Worm (Caenorhabditis elegans) whole organism, L3 larva: ENCODE measurements around the gene Y38H6C.15.

Experiments
- R02D3.7 ChIP-seq: fragments of 150-350 bp; optimal IDR thresholded peaks from 2 replicates; lab custom pipeline; 2014; ENCODE audit warnings: missing biosample characterization, missing genetic modification characterization
- ZK546.5 ChIP-seq: sonication (generic microtip); optimal IDR thresholded peaks from 2 replicates; lab custom pipeline; 2017; ENCODE audit warnings: missing biosample characterization, missing genetic modification characterization
- aly-2 ChIP-seq: fragments of 150-350 bp; optimal IDR thresholded peaks from 2 replicates; lab custom pipeline; 2014; ENCODE audit warnings: missing biosample characterization, missing genetic modification characterization
- ceh-16 ChIP-seq: sonication (generic microtip); optimal IDR thresholded peaks from 2 replicates; lab custom pipeline; 2017; ENCODE audit warnings: missing biosample characterization, missing genetic modification characterization
- ceh-28 ChIP-seq: fragments of 150-350 bp; optimal IDR thresholded peaks from 2 replicates; lab custom pipeline; 2014; ENCODE audit warnings: missing biosample characterization, missing genetic modification reagents, missing genetic modification characterization
- ceh-9 ChIP-seq: sonication (generic microtip); optimal IDR thresholded peaks from 2 replicates; lab custom pipeline; 2018; ENCODE audit warnings: missing biosample characterization, missing genetic modification characterization
- daf-12 ChIP-seq: fragments of 150-350 bp; optimal IDR thresholded peaks from 2 replicates; lab custom pipeline; 2014; ENCODE audit warnings: missing biosample characterization, missing genetic modification reagents, missing genetic modification characterization
- egl-27 ChIP-seq: sonication (generic microtip); optimal IDR thresholded peaks from 4 replicates; lab custom pipeline; 2017; ENCODE audit warnings: missing biosample characterization, missing genetic modification reagents, missing genetic modification characterization
- egl-5 ChIP-seq: fragments of 150-350 bp; optimal IDR thresholded peaks from 2 replicates; lab custom pipeline; 2017; ENCODE audit warnings: missing biosample characterization, missing genetic modification reagents, missing genetic modification characterization, inconsistent platforms
- elt-1 ChIP-seq: fragments of 150-350 bp; optimal IDR thresholded peaks from 2 replicates; lab custom pipeline; 2014; ENCODE audit warnings: missing biosample characterization, missing genetic modification characterization
- elt-2 ChIP-seq: sonication (generic microtip); optimal IDR thresholded peaks from 2 replicates; lab custom pipeline; 2016; ENCODE audit warnings: missing genetic modification reagents, mild to moderate bottlenecking, missing genetic modification characterization, missing compliant biosample characterization
- eor-1 ChIP-seq, 2 experiments: fragments of 150-350 bp; optimal IDR thresholded peaks; 2 replicates each; lab custom pipeline; 2014 to 2018; ENCODE audit warnings: missing biosample characterization in 2 of 2, missing genetic modification characterization in 2 of 2
- fkh-10 ChIP-seq: sonication (generic microtip); optimal IDR thresholded peaks from 2 replicates; lab custom pipeline; 2017; ENCODE audit warnings: missing biosample characterization, missing genetic modification reagents, missing genetic modification characterization
- fkh-2 ChIP-seq: fragments of 150-350 bp; optimal IDR thresholded peaks from 2 replicates; lab custom pipeline; 2014; ENCODE audit warnings: missing biosample characterization, missing genetic modification reagents, missing genetic modification characterization
- fos-1 ChIP-seq: fragments of 150-350 bp; optimal IDR thresholded peaks from 2 replicates; lab custom pipeline; 2014; ENCODE audit warnings: missing biosample characterization, missing genetic modification characterization
- hmg-11 ChIP-seq: sonication (generic microtip); optimal IDR thresholded peaks from 2 replicates; lab custom pipeline; 2016; ENCODE audit warnings: missing genetic modification characterization, missing compliant biosample characterization
- jun-1 ChIP-seq: fragments of 150-350 bp; optimal IDR thresholded peaks from 2 replicates; lab custom pipeline; 2014; ENCODE audit warnings: missing biosample characterization, missing genetic modification reagents, missing genetic modification characterization
- lin-15B ChIP-seq: fragments of 150-350 bp; optimal IDR thresholded peaks from 2 replicates; lab custom pipeline; 2014; ENCODE audit warnings: missing biosample characterization, missing genetic modification characterization
- lin-39 ChIP-seq: fragments of 150-350 bp; optimal IDR thresholded peaks from 2 replicates; lab custom pipeline; 2018; ENCODE audit warnings: missing biosample characterization, missing genetic modification reagents, missing genetic modification characterization
- lsy-12 ChIP-seq: sonication (generic microtip); optimal IDR thresholded peaks from 2 replicates; lab custom pipeline; 2016; ENCODE audit warnings: mild to moderate bottlenecking, missing genetic modification characterization, missing compliant biosample characterization
- mdl-1 ChIP-seq: fragments of 150-350 bp; optimal IDR thresholded peaks from 2 replicates; lab custom pipeline; 2014; ENCODE audit warnings: missing biosample characterization, missing genetic modification characterization
- nfya-1 ChIP-seq: sonication (generic microtip); optimal IDR thresholded peaks from 2 replicates; lab custom pipeline; 2017; ENCODE audit warnings: missing genetic modification characterization, mild to moderate bottlenecking, missing compliant biosample characterization, antibody characterized with exemption, moderate library complexity; ENCODE audit not compliant: insufficient read depth
- nhr-11 ChIP-seq: fragments of 150-350 bp; optimal IDR thresholded peaks from 2 replicates; lab custom pipeline; 2014; ENCODE audit warnings: missing biosample characterization, missing genetic modification characterization
- nhr-12 ChIP-seq: fragments of 150-350 bp; optimal IDR thresholded peaks from 2 replicates; lab custom pipeline; 2014; ENCODE audit warnings: missing biosample characterization, missing genetic modification characterization
- nhr-23 ChIP-seq: fragments of 150-350 bp; optimal IDR thresholded peaks from 2 replicates; lab custom pipeline; 2014; ENCODE audit warnings: missing biosample characterization, missing genetic modification reagents, missing genetic modification characterization
- nhr-237 ChIP-seq: fragments of 150-350 bp; optimal IDR thresholded peaks from 2 replicates; lab custom pipeline; 2014; ENCODE audit warnings: missing biosample characterization, missing genetic modification characterization
- nhr-25 ChIP-seq: sonication (generic microtip); optimal IDR thresholded peaks from 2 replicates; lab custom pipeline; 2017; ENCODE audit warnings: missing biosample characterization, missing genetic modification characterization
- nhr-28 ChIP-seq: fragments of 150-350 bp; optimal IDR thresholded peaks from 2 replicates; lab custom pipeline; 2014; ENCODE audit warnings: missing biosample characterization, missing genetic modification characterization
- nhr-43 ChIP-seq: sonication (generic microtip); optimal IDR thresholded peaks from 2 replicates; lab custom pipeline; 2016; ENCODE audit warnings: mild to moderate bottlenecking, missing genetic modification characterization, missing compliant biosample characterization; ENCODE audit not compliant: poor library complexity, severe bottlenecking
- nhr-67 ChIP-seq: fragments of 150-350 bp; optimal IDR thresholded peaks from 2 replicates; lab custom pipeline; 2014; ENCODE audit warnings: missing biosample characterization, missing genetic modification characterization
- nhr-76 ChIP-seq: fragments of 150-350 bp; sonication (generic microtip); optimal IDR thresholded peaks from 5 replicates; lab custom pipeline; 2014; ENCODE audit warnings: missing biosample characterization, missing genetic modification characterization
- pha-4 ChIP-seq: fragments of 150-350 bp; optimal IDR thresholded peaks from 2 replicates; lab custom pipeline; 2014; ENCODE audit warnings: missing biosample characterization, missing genetic modification reagents, missing genetic modification characterization
- pqm-1 ChIP-seq: fragments of 150-350 bp; optimal IDR thresholded peaks from 2 replicates; lab custom pipeline; 2017; ENCODE audit warnings: missing biosample characterization, missing genetic modification characterization, inconsistent platforms
- sea-2 ChIP-seq: fragments of 150-350 bp; sonication (generic microtip); optimal IDR thresholded peaks from 4 replicates; lab custom pipeline; 2014; ENCODE audit warnings: missing biosample characterization, missing genetic modification reagents, missing genetic modification characterization
- skn-1 ChIP-seq: fragments of 150-350 bp; optimal IDR thresholded peaks from 2 replicates; lab custom pipeline; 2014; ENCODE audit warnings: missing biosample characterization, missing genetic modification characterization
- snpc-4 ChIP-seq: fragments of 150-350 bp; optimal IDR thresholded peaks from 2 replicates; lab custom pipeline; 2014; ENCODE audit warnings: missing biosample characterization, missing genetic modification characterization
- tbx-2 ChIP-seq: sonication (generic microtip); optimal IDR thresholded peaks from 2 replicates; lab custom pipeline; 2016; ENCODE audit warnings: mild to moderate bottlenecking, missing genetic modification characterization, missing compliant biosample characterization
- unc-62 ChIP-seq: fragments of 150-350 bp; sonication (generic microtip); optimal IDR thresholded peaks from 4 replicates; lab custom pipeline; 2014; ENCODE audit warnings: missing biosample characterization, missing genetic modification reagents, missing genetic modification characterization
- zag-1 ChIP-seq: fragments of 150-350 bp; optimal IDR thresholded peaks from 2 replicates; lab custom pipeline; 2014; ENCODE audit warnings: missing biosample characterization, missing genetic modification characterization
- ztf-11 ChIP-seq: fragments of 150-350 bp; optimal IDR thresholded peaks from 2 replicates; lab custom pipeline; 2014; ENCODE audit warnings: missing biosample characterization, missing genetic modification characterization
- ztf-4 ChIP-seq: fragments of 150-350 bp; optimal IDR thresholded peaks from 2 replicates; lab custom pipeline; 2014; ENCODE audit warnings: missing biosample characterization, missing genetic modification characterization

Gene Y38H6C.15

DNA sequence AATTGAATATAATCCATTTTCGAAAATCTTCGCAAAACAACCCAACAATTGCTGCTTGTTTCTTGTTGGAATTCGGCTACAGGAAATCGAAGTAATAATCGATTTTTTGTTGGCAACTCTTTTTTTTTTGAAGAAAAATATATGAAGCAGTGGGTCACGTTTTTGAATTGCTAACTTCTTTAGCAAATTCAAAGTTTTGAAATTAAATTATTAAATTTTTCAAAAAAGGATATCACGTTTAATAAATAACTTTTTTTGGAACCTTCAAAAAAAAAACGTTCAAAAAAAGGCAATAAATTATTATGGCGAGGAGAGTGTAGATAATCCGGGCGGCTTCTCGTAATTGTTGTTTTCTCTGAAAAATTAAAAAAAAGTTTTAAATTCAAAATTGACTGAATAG is at the start of gene Y38H6C.15:
Y38H6C.15 (minus strand) TSS at position 101 of the 400 bp plus-strand sequence.
- TF ChIP-seq nhr-11, result no peak
- no peak for TF ChIP-seq hmg-11 (tag; lab: Kevin White, UChicago)

ce11 chrV:20580511-20581040 is 44.5 kb upstream of the Y38H6C.15 start, which contains the start of gene F26F2.7:
Gene F26F2.7 (plus strand): TSS chrV:20580990.
- TF ChIP-seq nhr-23 (tag; lab: Kevin White, UChicago), result peak; percentile 50
- peak; percentile 56 for TF ChIP-seq lin-15B (tag; lab: Kevin White, UChicago)
- peak; percentile 27 for TF ChIP-seq lin-39 (tag; lab: Kevin White, UChicago)
- no peak for TF ChIP-seq sea-2 (GFP tag; lab: Kevin White, UChicago)
- TF ChIP-seq nhr-67 (tag; lab: Kevin White, UChicago), result no peak
- TF ChIP-seq nhr-43 (tag; lab: Kevin White, UChicago), result peak; percentile 54
- no peak for TF ChIP-seq eor-1 (tag; optimal IDR thresholded peaks at IDR 0.05; lab: Kevin White, UChicago)
- no peak for TF ChIP-seq nhr-12
- TF ChIP-seq skn-1 (tag; lab: Kevin White, UChicago), result no peak
- peak; percentile 90 for TF ChIP-seq snpc-4 (tag; lab: Kevin White, UChicago)
- TF ChIP-seq daf-12 (tag; lab: Kevin White, UChicago), result no peak
- no peak for TF ChIP-seq zag-1 (tag; lab: Kevin White, UChicago)
- no peak for TF ChIP-seq fkh-2
- peak; percentile 82 for TF ChIP-seq nfya-1
- no peak for TF ChIP-seq aly-2 (tag; lab: Kevin White, UChicago)
- TF ChIP-seq R02D3.7 (tag; lab: Kevin White, UChicago), result peak; percentile 50
- no peak for TF ChIP-seq ceh-9 (tag; lab: Kevin White, UChicago)
- no peak for TF ChIP-seq nhr-25 (tag; lab: Kevin White, UChicago)
- TF ChIP-seq tbx-2, result peak; percentile 65
- peak; percentile 80 for TF ChIP-seq elt-2
- TF ChIP-seq lsy-12, result peak; percentile 51
- TF ChIP-seq pqm-1 (tag; lab: Kevin White, UChicago), result peak; percentile 10
- TF ChIP-seq pha-4 (tag; lab: Kevin White, UChicago), result peak; percentile 83
- TF ChIP-seq nhr-28 (tag; lab: Kevin White, UChicago), result no peak
- no peak for TF ChIP-seq ztf-11
- TF ChIP-seq fkh-10 (GFP tag; lab: Kevin White, UChicago), result peak; percentile 34
- TF ChIP-seq ceh-28 (tag; lab: Kevin White, UChicago), result peak; percentile 60
- TF ChIP-seq ceh-16 (tag; lab: Kevin White, UChicago), result no peak
- TF ChIP-seq ztf-4, result no peak
- TF ChIP-seq egl-5, result peak; percentile 71
- peak; percentile 35 for TF ChIP-seq egl-27
- no peak for TF ChIP-seq unc-62 (GFP tag; lab: Kevin White, UChicago)
- peak; percentile 17 for TF ChIP-seq mdl-1
- TF ChIP-seq nhr-76, result no peak
- no peak for TF ChIP-seq ZK546.5 (tag; lab: Kevin White, UChicago)
- no peak for TF ChIP-seq nhr-237
- TF ChIP-seq fos-1 (tag; lab: Kevin White, UChicago), result no peak
- no peak for TF ChIP-seq elt-1 (tag; lab: Kevin White, UChicago)
- peak; percentile 72 for TF ChIP-seq jun-1
- TF ChIP-seq hmg-11 (tag; lab: Kevin White, UChicago), result peak; percentile 83

DNA sequence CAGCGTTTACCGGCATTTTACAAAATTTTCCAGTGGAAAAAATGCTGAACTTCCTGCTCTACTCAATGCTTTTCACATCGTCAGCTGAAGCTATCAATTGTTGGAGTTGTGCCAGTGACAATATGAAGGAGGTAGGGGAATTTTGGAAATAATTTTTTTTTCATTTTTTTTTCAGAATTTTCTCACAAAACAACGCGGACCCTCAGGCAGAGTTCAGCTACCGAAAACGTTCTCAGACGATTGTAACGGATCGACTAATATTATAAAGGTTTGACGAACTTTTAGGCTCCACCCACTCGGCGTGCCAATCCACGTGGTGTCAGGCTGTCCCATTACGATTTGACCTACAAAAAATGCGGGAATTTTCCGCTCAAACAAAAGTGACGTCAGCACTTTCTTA is 43.4 kb upstream of the Y38H6C.15 start, which contains the start of gene F26F2.8:
F26F2.8 (plus strand) TSS at position 13 of the 400 bp plus-strand sequence.
- TF ChIP-seq nhr-12 (no peak), eor-1 (tag; optimal IDR thresholded peaks at IDR 0.05; lab: Kevin White, UChicago) (no peak), elt-1 (tag; lab: Kevin White, UChicago) (no peak)
